Worm (Caenorhabditis elegans) whole organism, L4 larva: Measurements from ENCODE around the gene bcat-1.
A peak's percentile ranks its signal among the peaks of the same experiment; 100 is the strongest.

ENCODE experiments used
- F49E8.2 ChIP-seq: sonication (generic microtip); optimal IDR thresholded peaks from 2 replicates; lab custom pipeline; 2016; ENCODE audit warnings: missing compliant biosample characterization, mild to moderate bottlenecking, missing genetic modification characterization, borderline replicate concordance
- T20F7.1 ChIP-seq: fragments of 200-800 bp; sonication (Bioruptor generic); optimal IDR thresholded peaks from 2 replicates; lab custom pipeline; 2018; ENCODE audit warnings: mild to moderate bottlenecking, missing genetic modification characterization, missing compliant biosample characterization
- T26A8.4 ChIP-seq: fragments of 200-800 bp; sonication (Bioruptor generic); IDR thresholded peaks from 2 replicates; pipeline ENCODE4 v1.3.6; 2022; ENCODE audit warnings: missing genetic modification characterization, missing compliant biosample characterization
- Y48G9A.11 ChIP-seq: fragments of 200-800 bp; sonication (Bioruptor generic); IDR thresholded peaks from 2 replicates; pipeline ENCODE4 v1.3.6; 2022; ENCODE audit warnings: missing genetic modification reagents, missing genetic modification characterization, missing compliant biosample characterization
- ZK546.5 ChIP-seq, 2 experiments: sonication (generic microtip); optimal IDR thresholded peaks; 2 replicates each; lab custom pipeline; 2017; ENCODE audit warnings: missing biosample characterization in 2 of 2, missing genetic modification characterization in 2 of 2
- aha-1 ChIP-seq: fragments of 150-350 bp; peaks from one replicate; lab custom pipeline; 2014; ENCODE audit warnings: missing biosample characterization, missing genetic modification characterization
- ceh-28 ChIP-seq: fragments of 150-350 bp; optimal IDR thresholded peaks from 2 replicates; lab custom pipeline; 2014; ENCODE audit warnings: missing biosample characterization, missing genetic modification reagents, missing genetic modification characterization
- cey-2 ChIP-seq: sonication (generic microtip); optimal IDR thresholded peaks from 3 replicates; lab custom pipeline; 2017; ENCODE audit warnings: missing genetic modification characterization, mild to moderate bottlenecking, missing compliant biosample characterization, antibody characterized with exemption, borderline replicate concordance; ENCODE audit not compliant: insufficient read depth
- ctbp-1 ChIP-seq: fragments of 200-800 bp; sonication (Bioruptor generic); IDR thresholded peaks from 2 replicates; pipeline ENCODE4 v1.3.6; 2022; ENCODE audit warnings: missing genetic modification reagents, missing genetic modification characterization, missing compliant biosample characterization
- daf-12 ChIP-seq: fragments of 150-350 bp; optimal IDR thresholded peaks from 2 replicates; lab custom pipeline; 2014; ENCODE audit warnings: missing biosample characterization, missing genetic modification reagents, missing genetic modification characterization
- daf-16 ChIP-seq, 3 experiments: sonication (generic microtip); optimal IDR thresholded peaks; 2 replicates each; lab custom pipeline; 2016 to 2017; ENCODE audit warnings: missing genetic modification characterization in 3 of 3, missing genetic modification reagents in 3 of 3, mild to moderate bottlenecking in 2 of 3, missing compliant biosample characterization in 2 of 3, missing biosample characterization in 1 of 3, moderate library complexity in 1 of 3
- dve-1 ChIP-seq: sonication (generic microtip); optimal IDR thresholded peaks from 2 replicates; lab custom pipeline; 2017; ENCODE audit warnings: antibody characterized with exemption, mild to moderate bottlenecking, missing genetic modification characterization, missing compliant biosample characterization; ENCODE audit not compliant: insufficient read depth
- egl-43 ChIP-seq: fragments of 200-800 bp; sonication (Bioruptor generic); IDR thresholded peaks from 2 replicates; pipeline ENCODE4 v1.3.6; 2022; ENCODE audit warnings: missing genetic modification reagents, missing genetic modification characterization, missing compliant biosample characterization
- gei-8 ChIP-seq: fragments of 200-800 bp; sonication (Bioruptor generic); optimal IDR thresholded peaks from 2 replicates; lab custom pipeline; 2018; ENCODE audit warnings: mild to moderate bottlenecking, missing genetic modification characterization, missing compliant biosample characterization
- hif-1 ChIP-seq, 2 experiments: sonication (generic microtip); optimal IDR thresholded peaks; 2 replicates each; lab custom pipeline; 2016 to 2017; ENCODE audit warnings: missing compliant biosample characterization in 2 of 2, missing genetic modification characterization in 2 of 2, missing genetic modification reagents in 2 of 2, missing genotype in 2 of 2, mild to moderate bottlenecking in 1 of 2
- hlh-11 ChIP-seq: fragments of 200-800 bp; sonication (Bioruptor generic); optimal IDR thresholded peaks from 2 replicates; lab custom pipeline; 2018; ENCODE audit warnings: mild to moderate bottlenecking, missing genetic modification characterization, missing compliant biosample characterization
- hlh-30 ChIP-seq: sonication (generic microtip); optimal IDR thresholded peaks from 2 replicates; lab custom pipeline; 2017; ENCODE audit warnings: antibody characterized with exemption, mild to moderate bottlenecking, missing genetic modification characterization, missing compliant biosample characterization; ENCODE audit not compliant: insufficient read depth
- jun-1 ChIP-seq: fragments of 150-350 bp; optimal IDR thresholded peaks from 2 replicates; lab custom pipeline; 2014; ENCODE audit warnings: missing biosample characterization, missing genetic modification reagents, missing genetic modification characterization
- lin-39 ChIP-seq: fragments of 150-350 bp; optimal IDR thresholded peaks from 2 replicates; lab custom pipeline; 2014; ENCODE audit warnings: missing biosample characterization, missing genetic modification reagents, missing genetic modification characterization
- mdl-1 ChIP-seq, 2 experiments: fragments of 150-350 bp in 1 of 2; sonication (generic microtip) in 1 of 2; optimal IDR thresholded peaks; 2 replicates each; lab custom pipeline; 2014 to 2017; ENCODE audit warnings: missing biosample characterization in 2 of 2, missing genetic modification characterization in 2 of 2
- mep-1 ChIP-seq: fragments of 150-350 bp; sonication (generic microtip); optimal IDR thresholded peaks from 3 replicates; lab custom pipeline; 2014; ENCODE audit warnings: missing biosample characterization, missing genetic modification characterization
- mes-2 ChIP-seq: sonication (generic microtip); optimal IDR thresholded peaks from 2 replicates; lab custom pipeline; 2016; ENCODE audit warnings: missing genotype, mild to moderate bottlenecking, missing genetic modification characterization, missing compliant biosample characterization; ENCODE audit not compliant: poor library complexity, severe bottlenecking
- mxl-3 ChIP-seq: fragments of 200-800 bp; sonication (Bioruptor generic); optimal IDR thresholded peaks from 2 replicates; lab custom pipeline; 2018; ENCODE audit warnings: mild to moderate bottlenecking, missing genetic modification characterization, missing compliant biosample characterization
- nhr-10 ChIP-seq: fragments of 150-350 bp; optimal IDR thresholded peaks from 2 replicates; lab custom pipeline; 2014; ENCODE audit warnings: missing biosample characterization, missing genetic modification characterization
- nhr-111 ChIP-seq: fragments of 200-800 bp; sonication (Bioruptor generic); optimal IDR thresholded peaks from 2 replicates; lab custom pipeline; 2018; ENCODE audit warnings: mild to moderate bottlenecking, missing genetic modification characterization, missing compliant biosample characterization
- nhr-237 ChIP-seq: sonication (generic microtip); optimal IDR thresholded peaks from 2 replicates; lab custom pipeline; 2017; ENCODE audit warnings: missing biosample characterization, missing genetic modification characterization
- nhr-28 ChIP-seq: fragments of 150-350 bp; optimal IDR thresholded peaks from 2 replicates; lab custom pipeline; 2014; ENCODE audit warnings: missing biosample characterization, missing genetic modification characterization
- nhr-42 ChIP-seq: fragments of 200-800 bp; sonication (Bioruptor generic); IDR thresholded peaks from 2 replicates; pipeline ENCODE4 v1.3.6; 2022; ENCODE audit warnings: missing genetic modification characterization, missing compliant biosample characterization
- nhr-48 ChIP-seq: sonication (generic microtip); optimal IDR thresholded peaks from 2 replicates; lab custom pipeline; 2016; ENCODE audit warnings: mild to moderate bottlenecking, missing genetic modification characterization, missing compliant biosample characterization
- nhr-77 ChIP-seq: fragments of 150-350 bp; optimal IDR thresholded peaks from 2 replicates; lab custom pipeline; 2014; ENCODE audit warnings: missing biosample characterization, missing genetic modification characterization
- php-3 ChIP-seq: fragments of 200-800 bp; sonication (Bioruptor generic); IDR thresholded peaks from 2 replicates; pipeline ENCODE4 v1.3.6; 2022; ENCODE audit warnings: missing genetic modification reagents, missing genetic modification characterization, missing compliant biosample characterization
- pqm-1 ChIP-seq: sonication (generic microtip); optimal IDR thresholded peaks from 2 replicates; lab custom pipeline; 2017; ENCODE audit warnings: missing biosample characterization, missing genetic modification characterization
- rbr-2 ChIP-seq: sonication (generic microtip); optimal IDR thresholded peaks from 2 replicates; lab custom pipeline; 2016; ENCODE audit warnings: missing genotype, missing genetic modification characterization, missing compliant biosample characterization
- sdz-12 ChIP-seq: fragments of 200-800 bp; sonication (Bioruptor generic); optimal IDR thresholded peaks from 2 replicates; lab custom pipeline; 2018; ENCODE audit warnings: mild to moderate bottlenecking, missing genetic modification characterization, missing compliant biosample characterization
- spr-1 ChIP-seq: sonication (generic microtip); optimal IDR thresholded peaks from 2 replicates; lab custom pipeline; 2016; ENCODE audit warnings: mild to moderate bottlenecking, missing genetic modification characterization, missing compliant biosample characterization
- tag-97 ChIP-seq: fragments of 200-800 bp; sonication (Bioruptor generic); IDR thresholded peaks from 2 replicates; pipeline ENCODE4 v1.3.6; 2022; ENCODE audit warnings: missing genetic modification characterization, missing compliant biosample characterization
- tra-1 ChIP-seq: fragments of 200-800 bp; sonication (Bioruptor generic); IDR thresholded peaks from 2 replicates; pipeline ENCODE4 v1.3.6; 2022; ENCODE audit warnings: missing genetic modification reagents, missing genetic modification characterization, missing compliant biosample characterization
- zip-2 ChIP-seq: fragments of 150-350 bp; optimal IDR thresholded peaks from 2 replicates; lab custom pipeline; 2014; ENCODE audit warnings: missing biosample characterization, missing genetic modification characterization
- ztf-7 ChIP-seq: fragments of 150-350 bp; optimal IDR thresholded peaks from 2 replicates; lab custom pipeline; 2014; ENCODE audit warnings: missing biosample characterization, missing genetic modification characterization

bcat-1 gene

DNA sequence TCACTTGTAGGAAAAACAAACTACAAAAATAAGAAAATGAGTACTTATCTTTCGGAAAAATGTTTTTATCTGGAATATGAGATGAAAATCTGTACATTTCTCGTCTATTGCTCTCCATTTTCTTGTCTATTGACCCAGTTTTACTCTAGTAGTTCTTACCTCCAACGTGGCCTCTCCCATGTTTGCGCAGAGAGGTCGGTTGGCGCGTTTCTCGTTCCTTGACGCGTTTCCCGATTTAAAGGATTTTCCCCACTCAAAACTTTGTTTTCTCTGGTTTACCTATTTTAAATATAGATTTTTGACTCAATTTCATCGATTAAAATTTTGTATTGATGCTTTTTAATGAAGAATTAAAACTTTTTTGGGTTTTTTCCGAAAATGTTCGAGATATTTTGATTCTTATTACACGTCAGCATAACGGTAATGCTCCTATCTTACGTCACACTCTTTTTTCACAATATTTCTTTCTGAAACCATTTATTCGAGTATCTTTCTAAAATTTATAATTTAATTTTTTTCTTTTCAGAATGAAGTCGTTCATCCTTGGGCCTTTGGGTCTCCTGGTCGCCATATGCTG, 16.5 kb upstream of the bcat-1 start, which contains the start of gene T14G8.3 (continued):
- TF ChIP-seq nhr-42 (GFP tag; lab: Robert Waterston, UW) (no peak), php-3 (GFP tag; lab: Robert Waterston, UW) (no peak), tra-1 (no peak), spr-1 (peak; percentile 6), egl-43 (no peak), lin-39 (tag; lab: Kevin White, UChicago) (no peak), gei-8 (GFP tag; lab: Kevin White, UChicago) (no peak), ztf-7 (no peak), sdz-12 (GFP tag; lab: Kevin White, UChicago) (no peak), mdl-1 (tag; optimal IDR thresholded peaks at IDR 0.05; lab: Kevin White, UChicago) (peak in 1 of 2 experiments; percentile 41), nhr-237 (tag; lab: Kevin White, UChicago) (no peak), nhr-48 (tag; lab: Kevin White, UChicago) (no peak), pqm-1 (tag; lab: Kevin White, UChicago) (peak; percentile 7), mep-1 (peak; percentile 83), jun-1 (tag; lab: Kevin White, UChicago) (no peak), hif-1 (tag; optimal IDR thresholded peaks at IDR 0.05; lab: Kevin White, UChicago) (no peak), mxl-3 (GFP tag; lab: Kevin White, UChicago) (peak; percentile 19), zip-2 (tag; lab: Kevin White, UChicago) (no peak), hlh-11 (tag; lab: Kevin White, UChicago) (peak; percentile 68), nhr-111 (no peak), hlh-30 (tag; lab: Kevin White, UChicago) (peak; percentile 39), nhr-28 (tag; lab: Kevin White, UChicago) (peak; percentile 58), mes-2 (tag; lab: Kevin White, UChicago) (peak; percentile 69), daf-16 (GFP tag; optimal IDR thresholded peaks at IDR 0.05; lab: Kevin White, UChicago) (no peak), daf-16 (tag; optimal IDR thresholded peaks at IDR 0.05; lab: Kevin White, UChicago) (peak; percentile 52), Y48G9A.11 (GFP tag; lab: Robert Waterston, UW) (no peak), ctbp-1 (no peak), dve-1 (tag; lab: Kevin White, UChicago) (peak; percentile 69), F49E8.2 (no peak), rbr-2 (peak; percentile 44), T20F7.1 (GFP tag; lab: Kevin White, UChicago) (peak; percentile 45), ZK546.5 (tag; optimal IDR thresholded peaks at IDR 0.05; lab: Kevin White, UChicago) (no peak), T26A8.4 (GFP tag; lab: Robert Waterston, UW) (no peak)

DNA sequence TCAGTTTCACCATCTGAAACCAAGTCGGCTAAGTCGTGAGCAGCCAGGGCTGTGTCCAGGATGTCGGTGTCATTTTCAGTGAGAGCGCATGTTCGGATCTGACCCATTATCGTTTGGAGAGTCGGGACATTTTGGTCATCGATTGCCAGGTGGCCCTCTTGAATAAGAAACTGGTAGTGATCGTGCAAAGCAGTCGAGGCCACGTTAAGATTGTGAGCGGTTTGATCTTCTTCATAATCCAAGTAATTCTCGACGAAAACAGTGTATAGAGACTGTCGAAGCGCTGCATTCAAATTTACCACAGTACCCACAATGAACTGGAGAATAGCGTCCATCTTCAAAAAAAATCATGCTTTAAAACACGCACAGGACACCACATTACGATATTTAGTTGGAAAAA, 14.8 kb upstream of the bcat-1 start, which contains the start of gene T14G8.6:
T14G8.6 (minus strand) TSS at position 338 of the 400 bp plus-strand sequence.
- 0 out of 2 replicates have a peak, but pooled peaks have one; percentile 24 for TF ChIP-seq tag-97 (GFP tag; lab: Robert Waterston, UW)
- TF ChIP-seq aha-1, result peak; percentile 95
- TF ChIP-seq daf-12 (tag; lab: Kevin White, UChicago), result no peak

DNA sequence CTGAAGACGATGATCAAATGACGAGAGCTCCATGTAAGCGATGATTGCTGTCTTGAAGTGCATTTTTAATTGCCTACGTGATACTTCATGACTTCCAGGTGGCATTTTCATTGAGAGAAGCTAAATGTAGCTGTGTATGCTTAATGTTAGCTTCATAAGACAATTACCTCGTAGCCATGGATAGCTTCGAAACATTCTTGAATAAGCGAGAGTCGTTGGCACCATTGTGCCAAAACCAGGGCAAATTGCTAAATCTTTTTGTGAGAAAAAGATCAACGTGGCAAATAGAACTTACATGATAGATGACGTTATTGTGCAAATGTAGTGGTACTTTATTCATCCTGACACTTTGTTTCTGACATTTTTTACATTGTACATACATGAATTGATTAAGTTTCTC, 14.0 kb upstream of the bcat-1 start:
- no peak for TF ChIP-seq F49E8.2
- no peak for TF ChIP-seq nhr-48 (tag; lab: Kevin White, UChicago)
- no peak for TF ChIP-seq ceh-28
- TF ChIP-seq nhr-10 (tag; lab: Kevin White, UChicago), result no peak
- TF ChIP-seq nhr-77 (tag; lab: Kevin White, UChicago), result no peak
- TF ChIP-seq cey-2, result no peak
- TF ChIP-seq aha-1, result peak; percentile 91
